Worm (Caenorhabditis elegans) whole organism, L3 larva: ENCODE results near the gene cdk-12.

ENCODE experiments used
- R02D3.7 ChIP-seq: fragments of 150-350 bp; optimal IDR thresholded peaks from 2 replicates; lab custom pipeline; 2014; ENCODE audit warnings: missing biosample characterization, missing genetic modification characterization
- aly-2 ChIP-seq: fragments of 150-350 bp; optimal IDR thresholded peaks from 2 replicates; lab custom pipeline; 2014; ENCODE audit warnings: missing biosample characterization, missing genetic modification characterization
- ama-1 ChIP-seq: fragments of 150-350 bp; optimal IDR thresholded peaks from 2 replicates; lab custom pipeline; 2018
- ceh-16 ChIP-seq: sonication (generic microtip); optimal IDR thresholded peaks from 2 replicates; lab custom pipeline; 2017; ENCODE audit warnings: missing biosample characterization, missing genetic modification characterization
- ceh-28 ChIP-seq: fragments of 150-350 bp; optimal IDR thresholded peaks from 2 replicates; lab custom pipeline; 2014; ENCODE audit warnings: missing biosample characterization, missing genetic modification reagents, missing genetic modification characterization
- ceh-9 ChIP-seq: sonication (generic microtip); optimal IDR thresholded peaks from 2 replicates; lab custom pipeline; 2018; ENCODE audit warnings: missing biosample characterization, missing genetic modification characterization
- egl-27 ChIP-seq: sonication (generic microtip); optimal IDR thresholded peaks from 4 replicates; lab custom pipeline; 2017; ENCODE audit warnings: missing biosample characterization, missing genetic modification reagents, missing genetic modification characterization
- egl-5 ChIP-seq: fragments of 150-350 bp; optimal IDR thresholded peaks from 2 replicates; lab custom pipeline; 2017; ENCODE audit warnings: missing biosample characterization, missing genetic modification reagents, missing genetic modification characterization, inconsistent platforms
- elt-1 ChIP-seq: fragments of 150-350 bp; optimal IDR thresholded peaks from 2 replicates; lab custom pipeline; 2014; ENCODE audit warnings: missing biosample characterization, missing genetic modification characterization
- elt-2 ChIP-seq: sonication (generic microtip); optimal IDR thresholded peaks from 2 replicates; lab custom pipeline; 2016; ENCODE audit warnings: missing genetic modification reagents, mild to moderate bottlenecking, missing genetic modification characterization, missing compliant biosample characterization
- eor-1 ChIP-seq, 2 experiments: fragments of 150-350 bp; optimal IDR thresholded peaks; 2 replicates each; lab custom pipeline; 2014 to 2018; ENCODE audit warnings: missing biosample characterization in 2 of 2, missing genetic modification characterization in 2 of 2
- fkh-10 ChIP-seq: sonication (generic microtip); optimal IDR thresholded peaks from 2 replicates; lab custom pipeline; 2017; ENCODE audit warnings: missing biosample characterization, missing genetic modification reagents, missing genetic modification characterization
- fkh-2 ChIP-seq: fragments of 150-350 bp; optimal IDR thresholded peaks from 2 replicates; lab custom pipeline; 2014; ENCODE audit warnings: missing biosample characterization, missing genetic modification reagents, missing genetic modification characterization
- fos-1 ChIP-seq: fragments of 150-350 bp; optimal IDR thresholded peaks from 2 replicates; lab custom pipeline; 2014; ENCODE audit warnings: missing biosample characterization, missing genetic modification characterization
- hmg-11 ChIP-seq: sonication (generic microtip); optimal IDR thresholded peaks from 2 replicates; lab custom pipeline; 2016; ENCODE audit warnings: missing genetic modification characterization, missing compliant biosample characterization
- jun-1 ChIP-seq: fragments of 150-350 bp; optimal IDR thresholded peaks from 2 replicates; lab custom pipeline; 2014; ENCODE audit warnings: missing biosample characterization, missing genetic modification reagents, missing genetic modification characterization
- lin-15B ChIP-seq: fragments of 150-350 bp; optimal IDR thresholded peaks from 2 replicates; lab custom pipeline; 2014; ENCODE audit warnings: missing biosample characterization, missing genetic modification characterization
- lin-39 ChIP-seq: fragments of 150-350 bp; optimal IDR thresholded peaks from 2 replicates; lab custom pipeline; 2018; ENCODE audit warnings: missing biosample characterization, missing genetic modification reagents, missing genetic modification characterization
- lsy-12 ChIP-seq: sonication (generic microtip); optimal IDR thresholded peaks from 2 replicates; lab custom pipeline; 2016; ENCODE audit warnings: mild to moderate bottlenecking, missing genetic modification characterization, missing compliant biosample characterization
- mml-1 ChIP-seq: fragments of 150-350 bp; sonication (generic microtip); optimal IDR thresholded peaks from 3 replicates; lab custom pipeline; 2014; ENCODE audit warnings: missing biosample characterization, missing genetic modification characterization
- nfya-1 ChIP-seq: sonication (generic microtip); optimal IDR thresholded peaks from 2 replicates; lab custom pipeline; 2017; ENCODE audit warnings: missing genetic modification characterization, mild to moderate bottlenecking, missing compliant biosample characterization, antibody characterized with exemption, moderate library complexity; ENCODE audit not compliant: insufficient read depth
- nhr-11 ChIP-seq: fragments of 150-350 bp; optimal IDR thresholded peaks from 2 replicates; lab custom pipeline; 2014; ENCODE audit warnings: missing biosample characterization, missing genetic modification characterization
- nhr-12 ChIP-seq: fragments of 150-350 bp; optimal IDR thresholded peaks from 2 replicates; lab custom pipeline; 2014; ENCODE audit warnings: missing biosample characterization, missing genetic modification characterization
- nhr-67 ChIP-seq: fragments of 150-350 bp; optimal IDR thresholded peaks from 2 replicates; lab custom pipeline; 2014; ENCODE audit warnings: missing biosample characterization, missing genetic modification characterization
- nhr-76 ChIP-seq: fragments of 150-350 bp; sonication (generic microtip); optimal IDR thresholded peaks from 5 replicates; lab custom pipeline; 2014; ENCODE audit warnings: missing biosample characterization, missing genetic modification characterization
- pha-4 ChIP-seq: fragments of 150-350 bp; optimal IDR thresholded peaks from 2 replicates; lab custom pipeline; 2014; ENCODE audit warnings: missing biosample characterization, missing genetic modification reagents, missing genetic modification characterization
- pqm-1 ChIP-seq: fragments of 150-350 bp; optimal IDR thresholded peaks from 2 replicates; lab custom pipeline; 2017; ENCODE audit warnings: missing biosample characterization, missing genetic modification characterization, inconsistent platforms
- sea-2 ChIP-seq: fragments of 150-350 bp; sonication (generic microtip); optimal IDR thresholded peaks from 4 replicates; lab custom pipeline; 2014; ENCODE audit warnings: missing biosample characterization, missing genetic modification reagents, missing genetic modification characterization
- tbx-2 ChIP-seq: sonication (generic microtip); optimal IDR thresholded peaks from 2 replicates; lab custom pipeline; 2016; ENCODE audit warnings: mild to moderate bottlenecking, missing genetic modification characterization, missing compliant biosample characterization
- unc-39 ChIP-seq: sonication (generic microtip); optimal IDR thresholded peaks from 4 replicates; lab custom pipeline; 2017; ENCODE audit warnings: missing biosample characterization, missing genetic modification characterization
- zag-1 ChIP-seq: fragments of 150-350 bp; optimal IDR thresholded peaks from 2 replicates; lab custom pipeline; 2014; ENCODE audit warnings: missing biosample characterization, missing genetic modification characterization
- ztf-11 ChIP-seq: fragments of 150-350 bp; optimal IDR thresholded peaks from 2 replicates; lab custom pipeline; 2014; ENCODE audit warnings: missing biosample characterization, missing genetic modification characterization
- ztf-4 ChIP-seq: fragments of 150-350 bp; optimal IDR thresholded peaks from 2 replicates; lab custom pipeline; 2014; ENCODE audit warnings: missing biosample characterization, missing genetic modification characterization

The cdk-12 gene

ce11 chrIII:4293108-4293507 lies 39.7 kb upstream of the cdk-12 start, which contains the start of gene R10E4.6:
Gene R10E4.6, plus strand, starts transcription at chrIII:4293408.
- TF ChIP-seq fkh-2 (tag; lab: Kevin White, UChicago): no peak
- no peak for TF ChIP-seq pha-4 (tag; lab: Kevin White, UChicago)
- no peak for TF ChIP-seq zag-1 (tag; lab: Kevin White, UChicago)
- TF ChIP-seq tbx-2 (tag; lab: Kevin White, UChicago): no peak
- TF ChIP-seq ama-1 (lab: Kevin White, UChicago): no peak
- no peak for TF ChIP-seq lin-15B
- no peak for TF ChIP-seq egl-27
- TF ChIP-seq ceh-28 (tag; lab: Kevin White, UChicago): no peak
- no peak for TF ChIP-seq aly-2 (tag; lab: Kevin White, UChicago)
- no peak for TF ChIP-seq egl-5 (tag; lab: Kevin White, UChicago)
- TF ChIP-seq eor-1 (tag; optimal IDR thresholded peaks at IDR 0.05; lab: Kevin White, UChicago): no peak
- TF ChIP-seq lsy-12 (tag; lab: Kevin White, UChicago): no peak
- no peak for TF ChIP-seq elt-1

- TF ChIP-seq mml-1 (tag; lab: Kevin White, UChicago) (no peak), jun-1 (tag; lab: Kevin White, UChicago) (no peak), elt-2 (tag; lab: Kevin White, UChicago) (no peak), nhr-67 (no peak), ama-1 (lab: Kevin White, UChicago) (no peak), nhr-11 (tag; lab: Kevin White, UChicago) (no peak), lin-39 (tag; lab: Kevin White, UChicago) (no peak), nhr-76 (no peak), unc-39 (tag; lab: Kevin White, UChicago) (no peak), R02D3.7 (no peak), egl-5 (tag; lab: Kevin White, UChicago) (no peak), ztf-4 (tag; lab: Kevin White, UChicago) (no peak), aly-2 (tag; lab: Kevin White, UChicago) (no peak), nfya-1 (no peak)
Observed at ce11 chrIII:4294153-4294862, 38.5 kb upstream of the cdk-12 start, which contains the start of the genes nth-1 and R10E4.7. Gene nth-1, minus strand, starts transcription at chrIII:4294253. Gene R10E4.7, plus strand, starts transcription at chrIII:4294812.

ce11 chrIII:4300989-4301498 lies 31.7 kb upstream of the cdk-12 start, which contains the start of gene R10E4.11:
Gene R10E4.11, minus strand, starts transcription at chrIII:4301039.
- no peak for TF ChIP-seq R02D3.7
- TF ChIP-seq hmg-11 (tag; lab: Kevin White, UChicago): peak; percentile 12
- TF ChIP-seq ceh-9 (tag; lab: Kevin White, UChicago): no peak

ce11 chrIII:4302293-4302692 lies 30.5 kb upstream of the cdk-12 start, which contains the start of gene R10E4.9:
Gene R10E4.9, minus strand, starts transcription at chrIII:4302393.
- TF ChIP-seq ama-1 (lab: Kevin White, UChicago): no peak
- TF ChIP-seq lin-39 (tag; lab: Kevin White, UChicago): no peak
- no peak for TF ChIP-seq jun-1 (tag; lab: Kevin White, UChicago)
- TF ChIP-seq tbx-2 (tag; lab: Kevin White, UChicago): no peak
- TF ChIP-seq nhr-76: no peak
- no peak for TF ChIP-seq pha-4 (tag; lab: Kevin White, UChicago)
- TF ChIP-seq pqm-1 (tag; lab: Kevin White, UChicago): no peak
- TF ChIP-seq ztf-11 (tag; lab: Kevin White, UChicago): no peak
- no peak for TF ChIP-seq nhr-12 (tag; lab: Kevin White, UChicago)
- TF ChIP-seq egl-27: no peak
- no peak for TF ChIP-seq fos-1 (tag; lab: Kevin White, UChicago)
- TF ChIP-seq fkh-10 (GFP tag; lab: Kevin White, UChicago): no peak
- TF ChIP-seq aly-2 (tag; lab: Kevin White, UChicago): no peak
- TF ChIP-seq ceh-16 (tag; lab: Kevin White, UChicago): no peak
- no peak for TF ChIP-seq unc-39 (tag; lab: Kevin White, UChicago)
- TF ChIP-seq hmg-11 (tag; lab: Kevin White, UChicago): no peak
- TF ChIP-seq nhr-67: no peak
- no peak for TF ChIP-seq R02D3.7
- TF ChIP-seq egl-5 (tag; lab: Kevin White, UChicago): no peak
- TF ChIP-seq sea-2 (GFP tag; lab: Kevin White, UChicago): no peak
